Worm (Caenorhabditis elegans): ENCODE measurements around the gene vha-1.

- TF ChIP-seq nhr-11 (tag; optimal IDR thresholded peaks at IDR 0.05): no peak
- no peak for TF ChIP-seq unc-62 (GFP tag; optimal IDR thresholded peaks at IDR 0.05)
- no peak for TF ChIP-seq nhr-23 (tag; optimal IDR thresholded peaks at IDR 0.05)
- no peak for TF ChIP-seq mdl-1 (tag; optimal IDR thresholded peaks at IDR 0.05)
- TF ChIP-seq lin-39 (tag; optimal IDR thresholded peaks at IDR 0.05): no peak
- no peak for TF ChIP-seq egl-5 (tag; optimal IDR thresholded peaks at IDR 0.05)
- no peak for TF ChIP-seq nfya-1 (tag; optimal IDR thresholded peaks at IDR 0.05; ENCODE audit: insufficient read depth)
- TF ChIP-seq tbx-2 (tag; optimal IDR thresholded peaks at IDR 0.05): no peak
Measured at ce11 chrIII:9802045-9802444, 21.0 kb downstream of the vha-1 start.
